Fruit fly (Drosophila melanogaster): ENCODE data around the gene cactin.

DNA sequence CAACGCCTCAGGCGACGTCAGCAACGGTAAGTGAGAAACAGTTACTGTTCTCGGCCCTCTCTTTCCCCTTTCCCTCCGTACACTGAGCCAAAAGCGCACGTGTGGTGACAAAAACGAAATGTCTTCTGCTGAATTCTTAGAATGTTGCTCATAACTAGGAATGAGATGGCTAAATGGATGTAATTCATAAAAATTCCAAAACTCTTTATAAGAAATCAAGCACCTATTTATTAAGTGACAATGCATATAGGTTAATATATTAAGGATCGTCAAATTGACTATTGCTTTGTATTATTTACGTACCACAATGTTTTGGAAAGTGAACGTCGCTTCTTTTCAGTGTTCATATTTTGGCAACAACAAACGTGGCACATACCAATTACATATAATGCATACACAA is 10.7 kb downstream of the cactin start:
- TF ChIP-seq rgr (GFP tag; optimal IDR thresholded peaks at IDR 0.05) (no peak), Dif (GFP tag; optimal IDR thresholded peaks at IDR 0.05; ENCODE audit: partially characterized antibody) (no peak), h (GFP tag; optimal IDR thresholded peaks at IDR 0.05) (no peak), ey (GFP tag; optimal IDR thresholded peaks at IDR 0.05) (no peak), usp (GFP tag; optimal IDR thresholded peaks at IDR 0.05) (no peak), OdsH (GFP tag; optimal IDR thresholded peaks at IDR 0.05) (no peak), sage (GFP tag; optimal IDR thresholded peaks at IDR 0.05) (no peak), br (GFP tag; optimal IDR thresholded peaks at IDR 0.05) (no peak)
